Worm (Caenorhabditis elegans): ENCODE results near the gene F02D10.2.

ce11 chrX:13435116-13435515, 28.6 kb downstream of the F02D10.2 start:
- no peak for TF ChIP-seq aha-1 (tag; optimal IDR thresholded peaks at IDR 0.05)
- TF ChIP-seq nhr-237 (tag; optimal IDR thresholded peaks at IDR 0.05), result no peak
- TF ChIP-seq ztf-11 (tag; optimal IDR thresholded peaks at IDR 0.05), result no peak
- no peak for TF ChIP-seq lin-13 (GFP tag; optimal IDR thresholded peaks at IDR 0.05)

Data from whole organism, L1 larva.